Fruit fly (Drosophila melanogaster): ENCODE data around the gene CG14969.
A peak's percentile ranks its signal among the peaks of the same experiment; 100 is the strongest.

The CG14969 gene

DNA sequence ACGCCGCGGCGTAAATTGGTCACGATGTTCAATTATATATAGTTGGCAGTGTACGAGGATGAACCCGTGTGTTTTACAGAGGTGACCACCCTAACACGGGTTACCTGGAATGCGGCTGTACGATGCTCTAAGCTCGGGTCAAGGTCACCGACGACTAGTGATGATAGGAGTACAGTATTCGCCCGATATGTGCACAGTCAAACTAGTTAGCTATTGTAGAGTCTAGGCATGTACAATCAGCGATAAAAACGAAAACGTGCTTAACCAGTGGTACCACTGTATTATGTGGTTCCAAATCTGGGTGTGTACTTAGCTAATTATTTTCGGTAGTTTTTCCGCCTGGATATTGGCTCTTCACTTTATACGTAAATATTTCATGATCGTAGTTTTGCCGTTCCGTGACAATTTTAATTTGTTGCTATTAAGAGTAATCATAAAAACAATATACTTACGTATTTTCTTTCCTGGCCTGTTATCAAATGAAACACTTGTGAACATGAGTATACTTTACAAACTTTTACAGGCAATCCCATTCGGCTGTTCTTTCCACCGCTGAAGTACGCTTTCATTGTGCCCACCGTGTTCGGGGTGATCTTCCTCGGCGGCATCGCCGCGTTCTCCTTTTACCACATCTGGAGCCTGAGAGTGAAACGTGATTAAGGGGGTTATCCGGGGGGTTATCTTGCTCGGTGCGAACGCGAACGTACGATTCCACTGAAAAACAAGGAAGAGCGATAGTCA is 14.6 kb downstream of the CG14969 start (continued):
- TF ChIP-seq CG34376 (GFP tag; optimal IDR thresholded peaks at IDR 0.05) = peak; percentile 47
- TF ChIP-seq sug (tag; optimal IDR thresholded peaks at IDR 0.05) = peak; percentile 55
- TF ChIP-seq Fer3 (tag; optimal IDR thresholded peaks at IDR 0.05) = peak; percentile 17
- no peak for TF ChIP-seq CG16779 (GFP tag; IDR thresholded peaks at IDR 0.05)
- no peak for TF ChIP-seq CG1024 (GFP tag; IDR thresholded peaks at IDR 0.05)
- TF ChIP-seq CG18011 (GFP tag; optimal IDR thresholded peaks at IDR 0.05) = no peak
- no peak for TF ChIP-seq CG4328 (GFP tag; optimal IDR thresholded peaks at IDR 0.05)
- peak; percentile 15 for TF ChIP-seq CG6765 (GFP tag; optimal IDR thresholded peaks at IDR 0.05)
- TF ChIP-seq esg (GFP tag; conservative IDR thresholded peaks at IDR 0.05) = no peak
- TF ChIP-seq ken (GFP tag; IDR thresholded peaks at IDR 0.05) = no peak
- no peak for TF ChIP-seq Opbp (GFP tag; IDR thresholded peaks at IDR 0.05; ENCODE audit: partially characterized antibody)
- peak; percentile 7 for TF ChIP-seq Side (GFP tag; optimal IDR thresholded peaks at IDR 0.05)
- TF ChIP-seq sens-2 (GFP tag; IDR thresholded peaks at IDR 0.05) = no peak
- peak; percentile 43; the same call in 1 of the 2 replicates for TF ChIP-seq Atf6 (GFP tag; IDR thresholded peaks at IDR 0.05)
- 0 out of 3 replicates have a peak, but pooled peaks have one; percentile 6 for TF ChIP-seq CG7357 (GFP tag; IDR thresholded peaks at IDR 0.05)
- no peak for TF ChIP-seq dan (GFP tag; IDR thresholded peaks at IDR 0.05)
- peak; percentile 28 for TF ChIP-seq CG3281 (GFP tag; optimal IDR thresholded peaks at IDR 0.05)
- no peak for TF ChIP-seq maf-S (GFP tag; optimal IDR thresholded peaks at IDR 0.05)
- peak; percentile 23 for TF ChIP-seq unpg (GFP tag; optimal IDR thresholded peaks at IDR 0.05)
- no peak for TF ChIP-seq Nf-YA (GFP tag; IDR thresholded peaks at IDR 0.05)
- no peak for TF ChIP-seq Lim3 (GFP tag; IDR thresholded peaks at IDR 0.05)
- TF ChIP-seq CG14441 (GFP tag; IDR thresholded peaks at IDR 0.05) = peak; percentile 43; the same call in 1 of the 2 replicates
- no peak for TF ChIP-seq Nf-YB (GFP tag; optimal IDR thresholded peaks at IDR 0.05)
- peak; percentile 2 for TF ChIP-seq CG4820 (GFP tag; optimal IDR thresholded peaks at IDR 0.05)
- no peak for TF ChIP-seq CG17802 (tag; optimal IDR thresholded peaks at IDR 0.05)
- no peak for TF ChIP-seq Deaf1 (tag; optimal IDR thresholded peaks at IDR 0.05)
- peak; percentile 34 for TF ChIP-seq Antp (GFP tag; optimal IDR thresholded peaks at IDR 0.05)
- no peak for TF ChIP-seq CG11504 (tag; optimal IDR thresholded peaks at IDR 0.05)
- no peak for TF ChIP-seq pfk (GFP tag; optimal IDR thresholded peaks at IDR 0.05)
- no peak for TF ChIP-seq CG7372 (GFP tag; IDR thresholded peaks at IDR 0.05)
- TF ChIP-seq Bdp1 (GFP tag; optimal IDR thresholded peaks at IDR 0.05) = no peak
- no peak for TF ChIP-seq Usf (GFP tag; optimal IDR thresholded peaks at IDR 0.05)
- peak; percentile 21 for TF ChIP-seq CG18764 (GFP tag; optimal IDR thresholded peaks at IDR 0.05)
- peak; percentile 4 for TF ChIP-seq CG9817 (tag; optimal IDR thresholded peaks at IDR 0.05)
- TF ChIP-seq CG9215 (GFP tag; IDR thresholded peaks at IDR 0.05) = no peak
- TF ChIP-seq cas (GFP tag; IDR thresholded peaks at IDR 0.05) = no peak
- TF ChIP-seq CG12769 (tag; optimal IDR thresholded peaks at IDR 0.05) = peak; percentile 43
- no peak for TF ChIP-seq CG3163 (GFP tag; optimal IDR thresholded peaks at IDR 0.05)
- peak; percentile 54 for TF ChIP-seq slbo (GFP tag; IDR thresholded peaks at IDR 0.05)
- no peak for TF ChIP-seq CG13624 (GFP tag; optimal IDR thresholded peaks at IDR 0.05)
- TF ChIP-seq CG6683 (GFP tag; optimal IDR thresholded peaks at IDR 0.05) = no peak
- TF ChIP-seq E2f1 (GFP tag; IDR thresholded peaks at IDR 0.05) = no peak
- TF ChIP-seq D19B (GFP tag; optimal IDR thresholded peaks at IDR 0.05) = no peak
- peak; percentile 77 for TF ChIP-seq Rfx (GFP tag; IDR thresholded peaks at IDR 0.05)
- no peak for TF ChIP-seq CG17612 (GFP tag; IDR thresholded peaks at IDR 0.05)
- TF ChIP-seq zf30C (GFP tag; optimal IDR thresholded peaks at IDR 0.05) = no peak
- TF ChIP-seq kay (GFP tag; optimal IDR thresholded peaks at IDR 0.05) = no peak
- TF ChIP-seq ERR (GFP tag; optimal IDR thresholded peaks at IDR 0.05) = peak; percentile 57
- no peak for TF ChIP-seq gcm2 (GFP tag; optimal IDR thresholded peaks at IDR 0.05)
- peak; percentile 52 for TF ChIP-seq CG15269 (tag; optimal IDR thresholded peaks at IDR 0.05)
- no peak for TF ChIP-seq CG12236 (GFP tag; optimal IDR thresholded peaks at IDR 0.05)
